Worm (Caenorhabditis elegans) whole organism, L4 larva: ENCODE results near the gene wdfy-3.
A peak's percentile ranks its signal among the peaks of the same experiment; 100 is the strongest.

Experiments
- F49E8.2 ChIP-seq: sonication (generic microtip); optimal IDR thresholded peaks from 2 replicates; lab custom pipeline; 2016; ENCODE audit warnings: missing compliant biosample characterization, mild to moderate bottlenecking, missing genetic modification characterization, borderline replicate concordance
- aha-1 ChIP-seq: fragments of 150-350 bp; peaks from one replicate; lab custom pipeline; 2014; ENCODE audit warnings: missing biosample characterization, missing genetic modification characterization
- daf-16 ChIP-seq, 3 experiments: sonication (generic microtip); optimal IDR thresholded peaks; 2 replicates each; lab custom pipeline; 2016 to 2017; ENCODE audit warnings: missing genetic modification characterization in 3 of 3, missing genetic modification reagents in 3 of 3, mild to moderate bottlenecking in 2 of 3, missing compliant biosample characterization in 2 of 3, missing biosample characterization in 1 of 3, moderate library complexity in 1 of 3
- daf-19 ChIP-seq: fragments of 200-800 bp; sonication (Bioruptor generic); conservative IDR thresholded peaks from 2 replicates; pipeline ENCODE4 v1.3.6; 2022; ENCODE audit warnings: missing genetic modification characterization, missing compliant biosample characterization
- gei-8 ChIP-seq: fragments of 200-800 bp; sonication (Bioruptor generic); optimal IDR thresholded peaks from 2 replicates; lab custom pipeline; 2018; ENCODE audit warnings: mild to moderate bottlenecking, missing genetic modification characterization, missing compliant biosample characterization
- lin-29 ChIP-seq: fragments of 200-800 bp; sonication (Bioruptor generic); IDR thresholded peaks from 2 replicates; pipeline ENCODE4 v1.3.6; 2022; ENCODE audit warnings: missing genetic modification reagents, missing genetic modification characterization, missing compliant biosample characterization
- lsy-2 ChIP-seq, 2 experiments: fragments of 150-350 bp in 1 of 2; sonication (generic microtip) in 1 of 2; optimal IDR thresholded peaks; 2 replicates each; lab custom pipeline; 2014 to 2017; ENCODE audit warnings: missing biosample characterization in 2 of 2, missing genetic modification characterization in 2 of 2
- mep-1 ChIP-seq: fragments of 150-350 bp; sonication (generic microtip); optimal IDR thresholded peaks from 3 replicates; lab custom pipeline; 2014; ENCODE audit warnings: missing biosample characterization, missing genetic modification characterization
- nhr-11 ChIP-seq: fragments of 150-350 bp; optimal IDR thresholded peaks from 2 replicates; lab custom pipeline; 2014; ENCODE audit warnings: missing biosample characterization, missing genetic modification characterization
- nhr-28 ChIP-seq: fragments of 150-350 bp; optimal IDR thresholded peaks from 2 replicates; lab custom pipeline; 2014; ENCODE audit warnings: missing biosample characterization, missing genetic modification characterization
- nhr-48 ChIP-seq: sonication (generic microtip); optimal IDR thresholded peaks from 2 replicates; lab custom pipeline; 2016; ENCODE audit warnings: mild to moderate bottlenecking, missing genetic modification characterization, missing compliant biosample characterization
- vab-7 ChIP-seq: fragments of 200-800 bp; sonication (Bioruptor generic); IDR thresholded peaks from 2 replicates; pipeline ENCODE4 v1.3.6; 2022; ENCODE audit warnings: missing genetic modification reagents, missing genetic modification characterization, missing compliant biosample characterization

Gene wdfy-3

DNA sequence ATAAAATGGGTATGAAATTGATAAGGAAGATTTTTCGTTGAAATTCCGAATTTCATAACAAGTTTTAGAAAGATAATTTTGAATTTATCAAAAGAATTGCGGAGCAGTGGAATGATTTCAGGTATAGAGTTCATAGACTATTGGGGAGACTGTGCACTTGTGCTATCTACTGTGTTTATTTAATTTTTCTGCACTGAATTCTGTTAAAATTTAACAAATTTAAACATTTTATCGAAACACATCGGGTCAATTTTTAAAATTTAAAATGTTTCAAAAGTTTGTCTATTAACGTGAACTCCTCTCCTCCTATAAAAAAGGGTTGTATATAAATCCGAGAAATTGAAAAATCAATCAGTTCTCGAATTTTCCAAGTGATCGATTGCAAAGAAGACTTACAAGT lies 64.3 kb downstream of the wdfy-3 start, which contains the start of gene C27D8.1:
Gene C27D8.1 (plus strand): TSS at position 301 of the 400 bp plus-strand sequence.
- TF ChIP-seq nhr-48 (no peak), aha-1 (tag; lab: Kevin White, UChicago) (peak; percentile 16), daf-16 (GFP tag; optimal IDR thresholded peaks at IDR 0.05; lab: Kevin White, UChicago) (no peak), daf-16 (tag; optimal IDR thresholded peaks at IDR 0.05; lab: Kevin White, UChicago) (peak; percentile 9), lin-29 (GFP tag; lab: Robert Waterston, UW) (no peak)
- TF ChIP-seq, all 104 proteins: peak for 2

DNA sequence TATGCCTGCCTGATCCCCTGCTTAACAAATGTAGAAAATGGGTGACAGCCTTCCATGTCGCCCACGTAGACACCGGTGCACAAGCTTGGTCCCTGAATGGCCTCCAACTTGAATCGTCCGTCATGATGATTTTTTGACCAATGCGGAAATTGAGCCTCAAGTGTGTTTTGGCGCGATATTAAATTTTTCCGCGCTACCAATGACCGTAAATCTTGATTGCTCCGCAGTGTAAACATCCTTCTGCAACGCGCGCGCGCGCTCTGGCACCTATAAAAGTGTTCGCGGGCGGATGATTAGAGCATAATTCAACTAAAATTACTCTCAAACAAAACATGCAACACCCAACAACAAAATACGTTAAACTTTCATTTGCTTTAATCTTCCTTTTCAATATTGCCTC lies 66.5 kb downstream of the wdfy-3 start, which contains the start of gene idpp-7:
Gene idpp-7 (plus strand): TSS at position 301 of the 400 bp plus-strand sequence.
- TF ChIP-seq gei-8 (GFP tag; lab: Kevin White, UChicago) (no peak), lsy-2 (tag; optimal IDR thresholded peaks at IDR 0.05; lab: Kevin White, UChicago) (no peak), mep-1 (no peak), F49E8.2 (tag; lab: Kevin White, UChicago) (no peak)
- TF ChIP-seq, all 104 proteins: peak for 0

DNA sequence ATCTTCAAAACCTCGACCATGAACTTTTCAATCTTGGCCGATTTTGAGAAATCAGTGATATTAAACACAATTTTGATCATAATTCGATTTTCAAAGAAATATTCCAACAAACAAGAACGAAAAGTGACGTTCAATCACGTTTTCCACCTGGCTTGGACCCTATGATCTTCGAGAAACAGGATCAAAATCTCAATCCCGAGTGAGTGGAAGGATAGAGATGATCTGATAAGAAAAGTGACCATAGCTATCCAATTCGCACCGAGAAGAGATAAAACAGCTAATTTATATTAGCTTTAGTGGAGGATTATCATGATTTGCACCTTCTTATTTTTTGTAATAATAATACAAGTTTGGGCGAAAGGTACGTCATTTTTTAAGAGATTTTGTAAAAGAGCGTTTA lies 67.9 kb downstream of the wdfy-3 start, which contains the start of gene T23F6.2:
Gene T23F6.2 (plus strand): TSS at position 251 of the 400 bp plus-strand sequence.
- no peak for TF ChIP-seq daf-19 (GFP tag; lab: Robert Waterston, UW)
- peak; percentile 0 for TF ChIP-seq nhr-28 (tag; lab: Kevin White, UChicago)
- TF ChIP-seq nhr-11 (tag; lab: Kevin White, UChicago) = no peak
- peak; percentile 44 for TF ChIP-seq aha-1 (tag; lab: Kevin White, UChicago)
- TF ChIP-seq vab-7 = no peak
- TF ChIP-seq, all 104 proteins: peak for 2
